Fruit fly (Drosophila melanogaster): ENCODE results near the gene Odj.

Odj gene

dm6 chr3R:17794335-17795074 lies 14.5 kb downstream of the Odj start, which contains the start of gene CG43102 (continued):
- no peak for TF ChIP-seq sima (GFP tag; optimal IDR thresholded peaks at IDR 0.05)
- peak; percentile 66 for TF ChIP-seq CG3281 (GFP tag; optimal IDR thresholded peaks at IDR 0.05)
- no peak for TF ChIP-seq TFAM (GFP tag; optimal IDR thresholded peaks at IDR 0.05)
- peak; percentile 22 for TF ChIP-seq CG10431 (GFP tag; optimal IDR thresholded peaks at IDR 0.05)
- TF ChIP-seq CG30020 (tag; optimal IDR thresholded peaks at IDR 0.05): peak; percentile 60
- TF ChIP-seq peb (GFP tag; IDR thresholded peaks at IDR 0.05): no peak
- TF ChIP-seq scrt (GFP tag; optimal IDR thresholded peaks at IDR 0.05): peak; percentile 40
- TF ChIP-seq Jarid2 (GFP tag; optimal IDR thresholded peaks at IDR 0.05): peak; percentile 65
- peak; percentile 87 for TF ChIP-seq NFAT (GFP tag; IDR thresholded peaks at IDR 0.05)
- no peak for TF ChIP-seq GATAe (GFP tag; conservative IDR thresholded peaks at IDR 0.05)
- peak; percentile 60 for TF ChIP-seq CG10267 (tag; optimal IDR thresholded peaks at IDR 0.05)
- TF ChIP-seq CG12744 (GFP tag; optimal IDR thresholded peaks at IDR 0.05): peak; percentile 32
- TF ChIP-seq dm (GFP tag; optimal IDR thresholded peaks at IDR 0.05): peak; percentile 34
- TF ChIP-seq Ets97D (GFP tag; optimal IDR thresholded peaks at IDR 0.05): peak; percentile 3
- peak; percentile 70 for TF ChIP-seq CG13296 (GFP tag; optimal IDR thresholded peaks at IDR 0.05)
- TF ChIP-seq CG33557 (GFP tag; optimal IDR thresholded peaks at IDR 0.05): peak; percentile 42
- peak; percentile 17 for TF ChIP-seq Asciz (GFP tag; optimal IDR thresholded peaks at IDR 0.05)
- peak; percentile 79 for TF ChIP-seq sob (GFP tag; IDR thresholded peaks at IDR 0.05)
- peak; percentile 73; the same call in 2 of the 3 replicates for TF ChIP-seq knrl (GFP tag; IDR thresholded peaks at IDR 0.05; ENCODE audit: partially characterized antibody)
- no peak for TF ChIP-seq lov (optimal IDR thresholded peaks at IDR 0.05)
- TF ChIP-seq lov (GFP tag; IDR thresholded peaks at IDR 0.05): 0 out of 3 replicates have a peak, but pooled peaks have one; percentile 41
- TF ChIP-seq ken (GFP tag; IDR thresholded peaks at IDR 0.05): peak; percentile 72
- TF ChIP-seq Mrtf (GFP tag; IDR thresholded peaks at IDR 0.05): peak; percentile 66; the same call in 2 of the 3 replicates
- TF ChIP-seq hkb (optimal IDR thresholded peaks at IDR 0.05): no peak
- TF ChIP-seq hkb (GFP tag; IDR thresholded peaks at IDR 0.05): peak; percentile 86
- peak; percentile 76 for TF ChIP-seq NfI (GFP tag; optimal IDR thresholded peaks at IDR 0.05)
- TF ChIP-seq CG32532 (GFP tag; IDR thresholded peaks at IDR 0.05): peak; percentile 82
- TF ChIP-seq CG12659 (GFP tag; optimal IDR thresholded peaks at IDR 0.05): peak; percentile 62
- TF ChIP-seq CG3407 (GFP tag; optimal IDR thresholded peaks at IDR 0.05): peak; percentile 47
- TF ChIP-seq CG17186 (GFP tag; optimal IDR thresholded peaks at IDR 0.05): no peak
- TF ChIP-seq Nf-YC (tag; optimal IDR thresholded peaks at IDR 0.05): peak; percentile 74
- TF ChIP-seq phol (tag; optimal IDR thresholded peaks at IDR 0.05): peak; percentile 53
- peak; percentile 74 for TF ChIP-seq unpg (GFP tag; optimal IDR thresholded peaks at IDR 0.05)
- 0 out of 2 replicates have a peak, but pooled peaks have one; percentile 6 for TF ChIP-seq aop (GFP tag; IDR thresholded peaks at IDR 0.05)
- TF ChIP-seq CG14050 (GFP tag; IDR thresholded peaks at IDR 0.05): peak; percentile 57
- TF ChIP-seq chn (GFP tag; optimal IDR thresholded peaks at IDR 0.05): peak; percentile 24
- TF ChIP-seq yki (optimal IDR thresholded peaks at IDR 0.05): no peak
- TF ChIP-seq CG7987 (GFP tag; optimal IDR thresholded peaks at IDR 0.05): peak; percentile 51
- no peak for TF ChIP-seq usp (GFP tag; optimal IDR thresholded peaks at IDR 0.05)
- TF ChIP-seq ato (GFP tag; IDR thresholded peaks at IDR 0.05; ENCODE audit: partially characterized antibody): peak; percentile 56; the same call in 1 of the 2 replicates
- TF ChIP-seq CG7271 (tag; optimal IDR thresholded peaks at IDR 0.05): no peak
- peak; percentile 32 for TF ChIP-seq Dad (GFP tag; optimal IDR thresholded peaks at IDR 0.05)
- TF ChIP-seq CG4730 (GFP tag; IDR thresholded peaks at IDR 0.05): peak; percentile 50; the same call in 1 of the 2 replicates
- TF ChIP-seq CG4854 (GFP tag; optimal IDR thresholded peaks at IDR 0.05): no peak
- TF ChIP-seq cas (GFP tag; IDR thresholded peaks at IDR 0.05): 0 out of 2 replicates have a peak, but pooled peaks have one; percentile 53
- no peak for TF ChIP-seq CG10321 (GFP tag; IDR thresholded peaks at IDR 0.05)
